Worm (Caenorhabditis elegans): ENCODE results near the gene sre-55.

DNA sequence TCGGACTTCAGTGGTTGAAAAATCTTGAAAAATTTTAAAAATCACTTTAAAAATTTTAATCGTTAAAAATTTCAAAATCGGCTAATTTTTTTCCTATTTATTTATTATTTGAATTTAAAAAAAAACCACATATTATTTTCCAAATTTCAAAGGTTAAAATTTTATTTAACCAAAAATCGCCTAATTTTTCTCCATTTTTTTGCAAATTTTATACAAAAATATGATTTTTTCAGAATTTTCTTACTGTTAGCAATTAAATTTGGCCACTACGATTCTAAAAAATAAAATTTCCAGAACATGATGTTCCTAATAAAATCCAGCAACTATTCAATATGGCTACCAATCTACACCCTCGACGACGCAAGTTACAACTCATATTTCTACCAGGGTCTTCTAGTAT lies 3.5 kb downstream of the sre-55 start, which contains the start of gene sre-54:
- TF ChIP-seq klf-2 (GFP tag; conservative IDR thresholded peaks at IDR 0.05) (no peak), cog-1 (tag; optimal IDR thresholded peaks at IDR 0.05) (no peak), flt-1 (GFP tag; IDR thresholded peaks at IDR 0.05) (no peak), ztf-23 (GFP tag; IDR thresholded peaks at IDR 0.05) (no peak), med-1 (GFP tag; optimal IDR thresholded peaks at IDR 0.05; ENCODE audit: insufficient read depth) (no peak), ref-1 (GFP tag; conservative IDR thresholded peaks at IDR 0.05) (no peak), ztf-29 (GFP tag; IDR thresholded peaks at IDR 0.05) (no peak)

Data from whole organism, midembryonic.